Worm (Caenorhabditis elegans) whole organism, L3 larva: Measurements from ENCODE around the gene fox-1.

Source experiments
- R02D3.7 ChIP-seq: fragments of 150-350 bp; optimal IDR thresholded peaks from 2 replicates; lab custom pipeline; 2014; ENCODE audit warnings: missing biosample characterization, missing genetic modification characterization
- aly-2 ChIP-seq: fragments of 150-350 bp; optimal IDR thresholded peaks from 2 replicates; lab custom pipeline; 2014; ENCODE audit warnings: missing biosample characterization, missing genetic modification characterization
- ama-1 ChIP-seq: fragments of 150-350 bp; optimal IDR thresholded peaks from 2 replicates; lab custom pipeline; 2018
- ceh-16 ChIP-seq: sonication (generic microtip); optimal IDR thresholded peaks from 2 replicates; lab custom pipeline; 2017; ENCODE audit warnings: missing biosample characterization, missing genetic modification characterization
- ceh-28 ChIP-seq: fragments of 150-350 bp; optimal IDR thresholded peaks from 2 replicates; lab custom pipeline; 2014; ENCODE audit warnings: missing biosample characterization, missing genetic modification reagents, missing genetic modification characterization
- ceh-82 ChIP-seq: fragments of 150-350 bp; optimal IDR thresholded peaks from 2 replicates; lab custom pipeline; 2014; ENCODE audit warnings: missing biosample characterization, missing genetic modification characterization
- daf-12 ChIP-seq: fragments of 150-350 bp; optimal IDR thresholded peaks from 2 replicates; lab custom pipeline; 2014; ENCODE audit warnings: missing biosample characterization, missing genetic modification reagents, missing genetic modification characterization
- egl-27 ChIP-seq: sonication (generic microtip); optimal IDR thresholded peaks from 4 replicates; lab custom pipeline; 2017; ENCODE audit warnings: missing biosample characterization, missing genetic modification reagents, missing genetic modification characterization
- egl-5 ChIP-seq: fragments of 150-350 bp; optimal IDR thresholded peaks from 2 replicates; lab custom pipeline; 2017; ENCODE audit warnings: missing biosample characterization, missing genetic modification reagents, missing genetic modification characterization, inconsistent platforms
- elt-1 ChIP-seq: fragments of 150-350 bp; optimal IDR thresholded peaks from 2 replicates; lab custom pipeline; 2014; ENCODE audit warnings: missing biosample characterization, missing genetic modification characterization
- elt-2 ChIP-seq: sonication (generic microtip); optimal IDR thresholded peaks from 2 replicates; lab custom pipeline; 2016; ENCODE audit warnings: missing genetic modification reagents, mild to moderate bottlenecking, missing genetic modification characterization, missing compliant biosample characterization
- elt-3 ChIP-seq, 3 experiments: fragments of 150-350 bp in 1 of 3; sonication (generic microtip) in 2 of 3; optimal IDR thresholded peaks; 2 replicates in 2 of 3; 4 replicates in 1 of 3; lab custom pipeline; 2014 to 2017; ENCODE audit warnings: missing biosample characterization in 3 of 3, missing genetic modification characterization in 3 of 3
- eor-1 ChIP-seq, 2 experiments: fragments of 150-350 bp; optimal IDR thresholded peaks; 2 replicates each; lab custom pipeline; 2014 to 2018; ENCODE audit warnings: missing biosample characterization in 2 of 2, missing genetic modification characterization in 2 of 2
- fkh-10 ChIP-seq: sonication (generic microtip); optimal IDR thresholded peaks from 2 replicates; lab custom pipeline; 2017; ENCODE audit warnings: missing biosample characterization, missing genetic modification reagents, missing genetic modification characterization
- fkh-2 ChIP-seq: fragments of 150-350 bp; optimal IDR thresholded peaks from 2 replicates; lab custom pipeline; 2014; ENCODE audit warnings: missing biosample characterization, missing genetic modification reagents, missing genetic modification characterization
- fos-1 ChIP-seq: fragments of 150-350 bp; optimal IDR thresholded peaks from 2 replicates; lab custom pipeline; 2014; ENCODE audit warnings: missing biosample characterization, missing genetic modification characterization
- hmg-11 ChIP-seq: sonication (generic microtip); optimal IDR thresholded peaks from 2 replicates; lab custom pipeline; 2016; ENCODE audit warnings: missing genetic modification characterization, missing compliant biosample characterization
- jun-1 ChIP-seq: fragments of 150-350 bp; optimal IDR thresholded peaks from 2 replicates; lab custom pipeline; 2014; ENCODE audit warnings: missing biosample characterization, missing genetic modification reagents, missing genetic modification characterization
- lin-15B ChIP-seq: fragments of 150-350 bp; optimal IDR thresholded peaks from 2 replicates; lab custom pipeline; 2014; ENCODE audit warnings: missing biosample characterization, missing genetic modification characterization
- lin-39 ChIP-seq: fragments of 150-350 bp; optimal IDR thresholded peaks from 2 replicates; lab custom pipeline; 2018; ENCODE audit warnings: missing biosample characterization, missing genetic modification reagents, missing genetic modification characterization
- lsy-12 ChIP-seq: sonication (generic microtip); optimal IDR thresholded peaks from 2 replicates; lab custom pipeline; 2016; ENCODE audit warnings: mild to moderate bottlenecking, missing genetic modification characterization, missing compliant biosample characterization
- mdl-1 ChIP-seq: fragments of 150-350 bp; optimal IDR thresholded peaks from 2 replicates; lab custom pipeline; 2014; ENCODE audit warnings: missing biosample characterization, missing genetic modification characterization
- mml-1 ChIP-seq: fragments of 150-350 bp; sonication (generic microtip); optimal IDR thresholded peaks from 3 replicates; lab custom pipeline; 2014; ENCODE audit warnings: missing biosample characterization, missing genetic modification characterization
- nfya-1 ChIP-seq: sonication (generic microtip); optimal IDR thresholded peaks from 2 replicates; lab custom pipeline; 2017; ENCODE audit warnings: missing genetic modification characterization, mild to moderate bottlenecking, missing compliant biosample characterization, antibody characterized with exemption, moderate library complexity; ENCODE audit not compliant: insufficient read depth
- nhr-12 ChIP-seq: fragments of 150-350 bp; optimal IDR thresholded peaks from 2 replicates; lab custom pipeline; 2014; ENCODE audit warnings: missing biosample characterization, missing genetic modification characterization
- nhr-23 ChIP-seq: fragments of 150-350 bp; optimal IDR thresholded peaks from 2 replicates; lab custom pipeline; 2014; ENCODE audit warnings: missing biosample characterization, missing genetic modification reagents, missing genetic modification characterization
- nhr-237 ChIP-seq: fragments of 150-350 bp; optimal IDR thresholded peaks from 2 replicates; lab custom pipeline; 2014; ENCODE audit warnings: missing biosample characterization, missing genetic modification characterization
- nhr-25 ChIP-seq: sonication (generic microtip); optimal IDR thresholded peaks from 2 replicates; lab custom pipeline; 2017; ENCODE audit warnings: missing biosample characterization, missing genetic modification characterization
- nhr-28 ChIP-seq: fragments of 150-350 bp; optimal IDR thresholded peaks from 2 replicates; lab custom pipeline; 2014; ENCODE audit warnings: missing biosample characterization, missing genetic modification characterization
- nhr-43 ChIP-seq: sonication (generic microtip); optimal IDR thresholded peaks from 2 replicates; lab custom pipeline; 2016; ENCODE audit warnings: mild to moderate bottlenecking, missing genetic modification characterization, missing compliant biosample characterization; ENCODE audit not compliant: poor library complexity, severe bottlenecking
- nhr-67 ChIP-seq: fragments of 150-350 bp; optimal IDR thresholded peaks from 2 replicates; lab custom pipeline; 2014; ENCODE audit warnings: missing biosample characterization, missing genetic modification characterization
- nhr-76 ChIP-seq: fragments of 150-350 bp; sonication (generic microtip); optimal IDR thresholded peaks from 5 replicates; lab custom pipeline; 2014; ENCODE audit warnings: missing biosample characterization, missing genetic modification characterization
- pha-4 ChIP-seq: fragments of 150-350 bp; optimal IDR thresholded peaks from 2 replicates; lab custom pipeline; 2014; ENCODE audit warnings: missing biosample characterization, missing genetic modification reagents, missing genetic modification characterization
- pqm-1 ChIP-seq: fragments of 150-350 bp; optimal IDR thresholded peaks from 2 replicates; lab custom pipeline; 2017; ENCODE audit warnings: missing biosample characterization, missing genetic modification characterization, inconsistent platforms
- sea-2 ChIP-seq: fragments of 150-350 bp; sonication (generic microtip); optimal IDR thresholded peaks from 4 replicates; lab custom pipeline; 2014; ENCODE audit warnings: missing biosample characterization, missing genetic modification reagents, missing genetic modification characterization
- skn-1 ChIP-seq: fragments of 150-350 bp; optimal IDR thresholded peaks from 2 replicates; lab custom pipeline; 2014; ENCODE audit warnings: missing biosample characterization, missing genetic modification characterization
- snpc-4 ChIP-seq: fragments of 150-350 bp; optimal IDR thresholded peaks from 2 replicates; lab custom pipeline; 2014; ENCODE audit warnings: missing biosample characterization, missing genetic modification characterization
- tbx-2 ChIP-seq: sonication (generic microtip); optimal IDR thresholded peaks from 2 replicates; lab custom pipeline; 2016; ENCODE audit warnings: mild to moderate bottlenecking, missing genetic modification characterization, missing compliant biosample characterization
- unc-39 ChIP-seq: sonication (generic microtip); optimal IDR thresholded peaks from 4 replicates; lab custom pipeline; 2017; ENCODE audit warnings: missing biosample characterization, missing genetic modification characterization
- unc-62 ChIP-seq: fragments of 150-350 bp; sonication (generic microtip); optimal IDR thresholded peaks from 4 replicates; lab custom pipeline; 2014; ENCODE audit warnings: missing biosample characterization, missing genetic modification reagents, missing genetic modification characterization
- zag-1 ChIP-seq: fragments of 150-350 bp; optimal IDR thresholded peaks from 2 replicates; lab custom pipeline; 2014; ENCODE audit warnings: missing biosample characterization, missing genetic modification characterization
- ztf-4 ChIP-seq: fragments of 150-350 bp; optimal IDR thresholded peaks from 2 replicates; lab custom pipeline; 2014; ENCODE audit warnings: missing biosample characterization, missing genetic modification characterization

fox-1 gene

DNA sequence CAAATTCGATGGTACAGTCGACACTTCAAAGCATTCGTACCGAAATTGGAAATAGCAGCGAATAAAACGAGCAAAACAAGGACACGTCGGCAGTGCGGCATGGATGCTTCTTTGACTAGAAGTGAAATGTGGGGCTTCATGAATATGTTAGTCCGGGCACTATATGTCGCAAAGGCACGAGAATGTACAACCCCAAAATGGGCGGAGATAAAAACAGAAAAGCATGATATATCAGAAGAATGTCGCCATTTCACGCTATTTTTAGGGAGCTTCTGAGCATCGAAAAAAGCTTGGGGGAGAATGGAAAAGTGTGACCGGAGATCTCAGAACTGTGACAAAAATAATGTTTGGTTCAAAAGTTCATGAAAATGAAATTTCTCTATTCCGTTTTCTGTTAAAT is 16.4 kb downstream of the fox-1 start, which contains the start of gene T07D1.3:
Gene T07D1.3 (minus strand): TSS at position 101 of the 400 bp plus-strand sequence.
- no peak for TF ChIP-seq eor-1 (tag; optimal IDR thresholded peaks at IDR 0.05; lab: Kevin White, UChicago)
- TF ChIP-seq fos-1 (tag; lab: Kevin White, UChicago) = no peak
- no peak for TF ChIP-seq jun-1 (tag; lab: Kevin White, UChicago)
- no peak for TF ChIP-seq elt-3 (tag; optimal IDR thresholded peaks at IDR 0.05; lab: Kevin White, UChicago)
- TF ChIP-seq nhr-67 = no peak

DNA sequence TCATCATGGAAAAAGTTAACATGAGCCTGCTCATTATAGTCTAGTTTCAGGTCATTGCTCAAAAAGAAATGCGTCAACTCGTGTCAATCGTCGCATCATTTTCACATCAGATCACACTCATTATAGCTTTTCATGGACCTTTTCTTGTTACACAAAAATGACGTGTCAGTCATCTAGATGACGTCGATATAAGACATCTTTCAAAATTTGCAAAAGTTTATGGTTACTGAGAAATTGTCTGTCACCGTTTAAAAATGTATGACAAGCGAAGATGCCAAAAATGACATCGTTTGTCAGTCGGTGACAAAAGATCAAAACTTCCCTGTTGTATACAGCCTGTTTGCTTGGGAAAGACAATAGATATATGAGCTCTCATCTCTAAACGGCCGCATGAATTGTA is 18.5 kb downstream of the fox-1 start:
- no peak for TF ChIP-seq nhr-25 (tag; lab: Kevin White, UChicago)
- no peak for TF ChIP-seq nhr-76 (tag; lab: Kevin White, UChicago)
- no peak for TF ChIP-seq lin-15B (tag; lab: Kevin White, UChicago)
- no peak for TF ChIP-seq egl-5 (tag; lab: Kevin White, UChicago)
- TF ChIP-seq sea-2 = no peak
- TF ChIP-seq fkh-2 = no peak
- TF ChIP-seq ceh-16 (tag; lab: Kevin White, UChicago) = no peak
- TF ChIP-seq daf-12 (tag; lab: Kevin White, UChicago) = no peak
- no peak for TF ChIP-seq hmg-11 (tag; lab: Kevin White, UChicago)
- no peak for TF ChIP-seq ceh-28
- TF ChIP-seq lsy-12 (tag; lab: Kevin White, UChicago) = no peak
- no peak for TF ChIP-seq nhr-43 (tag; lab: Kevin White, UChicago)

DNA sequence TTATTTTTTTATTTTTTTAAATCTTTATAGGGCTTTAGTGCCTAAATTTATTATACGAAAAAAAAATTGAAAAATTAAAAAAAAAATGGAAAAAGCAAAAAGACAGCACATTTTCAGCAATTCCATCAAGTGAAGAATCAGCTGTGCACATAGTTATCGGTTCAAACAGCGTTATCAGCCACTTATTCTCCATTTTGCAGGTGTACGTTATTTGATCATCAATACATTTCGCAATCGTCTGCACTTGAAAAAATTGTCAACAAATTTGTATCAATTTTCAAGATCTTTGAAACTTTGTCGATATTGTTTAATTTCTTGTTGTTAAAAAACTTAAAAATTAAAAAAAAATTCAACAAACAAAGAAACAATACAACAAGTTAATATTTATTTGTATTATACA is 20.0 kb downstream of the fox-1 start:
- peak; percentile 40 for TF ChIP-seq pqm-1 (tag; lab: Kevin White, UChicago)
- no peak for TF ChIP-seq nhr-25 (tag; lab: Kevin White, UChicago)
- no peak for TF ChIP-seq lin-15B (tag; lab: Kevin White, UChicago)
- TF ChIP-seq elt-2 (tag; lab: Kevin White, UChicago) = peak; percentile 65
- no peak for TF ChIP-seq egl-27 (tag; lab: Kevin White, UChicago)
- TF ChIP-seq lin-39 (tag; lab: Kevin White, UChicago) = no peak
- no peak for TF ChIP-seq nhr-67
- TF ChIP-seq R02D3.7 (tag; lab: Kevin White, UChicago) = no peak
- peak; percentile 41 for TF ChIP-seq pha-4
- TF ChIP-seq aly-2 = no peak
- no peak for TF ChIP-seq mdl-1

DNA sequence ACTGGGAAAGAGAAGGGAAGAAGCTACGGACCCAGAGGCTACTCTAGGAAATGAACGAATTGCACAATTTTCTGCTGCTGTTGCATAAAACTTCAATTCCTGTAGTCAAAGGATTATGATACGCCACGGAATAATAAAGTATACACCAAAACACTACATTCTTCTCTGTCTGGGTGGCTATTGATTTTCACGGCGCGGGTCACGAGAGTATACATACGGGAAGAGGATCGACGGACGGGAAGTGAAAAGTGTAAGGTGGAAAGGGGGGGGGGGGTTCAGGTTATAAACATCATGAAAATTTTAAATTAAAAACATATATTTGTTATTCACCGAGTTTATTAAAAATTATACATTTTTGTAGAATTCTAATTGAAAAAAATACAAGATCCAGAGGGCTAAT is 20.4 kb downstream of the fox-1 start:
- TF ChIP-seq nfya-1 (tag; lab: Kevin White, UChicago) (peak; percentile 6), ztf-4 (no peak)

DNA sequence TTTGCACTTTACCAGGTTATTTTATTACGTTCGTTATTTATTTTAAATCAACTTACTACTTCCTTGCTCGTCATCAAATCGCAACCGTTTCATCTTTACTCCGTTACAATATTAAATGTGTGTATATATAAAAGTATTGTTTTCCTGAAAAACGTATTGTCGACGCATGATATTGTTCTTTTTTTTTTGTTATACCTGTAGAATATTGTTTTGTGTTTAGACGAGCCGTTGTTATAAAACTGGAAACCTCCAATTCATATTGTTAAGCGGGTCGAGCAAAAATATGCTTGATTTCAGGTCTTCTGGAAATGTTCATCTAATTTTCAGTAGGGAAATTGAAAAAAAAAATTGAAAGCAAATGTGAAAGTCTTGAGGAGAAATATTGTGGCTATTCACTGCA is 20.8 kb downstream of the fox-1 start, which contains the start of gene gid-2:
Gene gid-2 (minus strand): TSS at position 101 of the 400 bp plus-strand sequence.
- TF ChIP-seq lin-15B (tag; lab: Kevin White, UChicago) (no peak), nhr-67 (no peak), daf-12 (tag; lab: Kevin White, UChicago) (no peak), snpc-4 (no peak), fkh-10 (GFP tag; lab: Kevin White, UChicago) (no peak), elt-3 (tag; optimal IDR thresholded peaks at IDR 0.05; lab: Kevin White, UChicago) (no peak), zag-1 (tag; lab: Kevin White, UChicago) (no peak), elt-1 (tag; lab: Kevin White, UChicago) (no peak), egl-27 (tag; lab: Kevin White, UChicago) (no peak), egl-5 (tag; lab: Kevin White, UChicago) (no peak), nhr-12 (tag; lab: Kevin White, UChicago) (no peak), nhr-43 (tag; lab: Kevin White, UChicago) (no peak), unc-62 (GFP tag; lab: Kevin White, UChicago) (no peak)

DNA sequence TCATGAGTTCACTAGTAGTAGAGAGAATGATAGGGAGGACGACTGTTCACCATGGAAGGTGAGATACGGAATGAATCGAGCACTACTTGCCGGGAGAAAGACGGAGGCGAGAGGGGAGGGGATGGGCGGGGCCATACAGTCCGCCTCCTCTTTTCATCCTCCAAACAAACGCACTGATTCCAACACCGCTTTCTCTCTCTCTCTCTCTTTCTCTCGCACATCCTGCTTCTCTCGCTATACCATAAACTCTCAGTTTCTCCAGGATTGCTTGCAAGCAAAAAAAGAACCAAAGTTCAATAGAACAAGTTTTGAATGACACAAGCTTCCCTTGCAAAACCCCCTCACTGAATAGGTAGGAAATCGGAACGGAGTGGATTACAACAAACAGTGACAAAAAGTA is 24.3 kb downstream of the fox-1 start:
- TF ChIP-seq skn-1 = no peak
- no peak for TF ChIP-seq nhr-76 (tag; lab: Kevin White, UChicago)
- TF ChIP-seq nhr-28 = no peak
- TF ChIP-seq nhr-237 (tag; lab: Kevin White, UChicago) = no peak
- no peak for TF ChIP-seq fkh-10 (GFP tag; lab: Kevin White, UChicago)
- no peak for TF ChIP-seq tbx-2 (tag; lab: Kevin White, UChicago)
- no peak for TF ChIP-seq nhr-12 (tag; lab: Kevin White, UChicago)
- TF ChIP-seq nhr-67 = no peak
- TF ChIP-seq jun-1 (tag; lab: Kevin White, UChicago) = no peak
- no peak for TF ChIP-seq nhr-23
- TF ChIP-seq daf-12 (tag; lab: Kevin White, UChicago) = no peak
- TF ChIP-seq ceh-28 = no peak
- TF ChIP-seq nfya-1 (tag; lab: Kevin White, UChicago) = peak; percentile 10
- TF ChIP-seq mdl-1 = no peak
- TF ChIP-seq pha-4 = peak; percentile 16
- no peak for TF ChIP-seq unc-39 (tag; lab: Kevin White, UChicago)
- TF ChIP-seq fkh-2 = no peak
- TF ChIP-seq hmg-11 (tag; lab: Kevin White, UChicago) = no peak
- no peak for TF ChIP-seq mml-1 (tag; lab: Kevin White, UChicago)
- TF ChIP-seq ceh-82 (tag; lab: Kevin White, UChicago) = no peak
- TF ChIP-seq ama-1 (lab: Kevin White, UChicago) = peak; percentile 24
- no peak for TF ChIP-seq nhr-25 (tag; lab: Kevin White, UChicago)
- TF ChIP-seq sea-2 = no peak
